Worm (Caenorhabditis elegans) whole organism, early embryonic: ENCODE results near the gene K03A11.1.

Experiments used
- B0310.2 ChIP-seq: sonication (generic microtip); optimal IDR thresholded peaks from 2 replicates; lab custom pipeline; 2016; ENCODE audit warnings: mild to moderate bottlenecking, missing genetic modification characterization, missing compliant biosample characterization
- F13C5.2 ChIP-seq: sonication (generic microtip); optimal IDR thresholded peaks from 2 replicates; lab custom pipeline; 2017; ENCODE audit warnings: mild to moderate bottlenecking, missing genetic modification characterization, inconsistent platforms, missing compliant biosample characterization
- ama-1 ChIP-seq: fragments of 150-350 bp; optimal IDR thresholded peaks from 2 replicates; lab custom pipeline; 2014
- ets-7 ChIP-seq: sonication (generic microtip); optimal IDR thresholded peaks from 2 replicates; lab custom pipeline; 2016; ENCODE audit warnings: missing genotype, missing genetic modification characterization, missing compliant biosample characterization
- flt-1 ChIP-seq: fragments of 200-800 bp; sonication (Bioruptor generic); IDR thresholded peaks from 2 replicates; pipeline ENCODE4 v1.3.6; 2022; ENCODE audit warnings: missing genetic modification characterization, missing compliant biosample characterization
- hmbx-1 ChIP-seq: sonication (generic microtip); optimal IDR thresholded peaks from 2 replicates; lab custom pipeline; 2016; ENCODE audit warnings: mild to moderate bottlenecking, missing genetic modification characterization, missing compliant biosample characterization
- hmg-4 ChIP-seq: fragments of 200-800 bp; sonication (Bioruptor generic); optimal IDR thresholded peaks from 2 replicates; lab custom pipeline; 2018; ENCODE audit warnings: mild to moderate bottlenecking, missing genetic modification characterization, missing compliant biosample characterization
- hnd-1 ChIP-seq: sonication (generic microtip); optimal IDR thresholded peaks from 2 replicates; lab custom pipeline; 2016; ENCODE audit warnings: missing genetic modification characterization, missing compliant biosample characterization
- sea-1 ChIP-seq: fragments of 200-800 bp; sonication (Bioruptor generic); conservative IDR thresholded peaks from 2 replicates; pipeline ENCODE4 v1.3.6; 2022; ENCODE audit warnings: missing genetic modification characterization, missing compliant biosample characterization

- no peak for TF ChIP-seq ama-1 (lab: Kevin White, UChicago)
- no peak for TF ChIP-seq ets-7
- no peak for TF ChIP-seq B0310.2 (tag; lab: Kevin White, UChicago)
- TF ChIP-seq hmbx-1 (tag; lab: Kevin White, UChicago): no peak
- no peak for TF ChIP-seq sea-1 (GFP tag; lab: Robert Waterston, UW)
- no peak for TF ChIP-seq F13C5.2 (tag; lab: Kevin White, UChicago)
- TF ChIP-seq hnd-1: no peak
- no peak for TF ChIP-seq flt-1
- TF ChIP-seq hmg-4 (GFP tag; lab: Kevin White, UChicago): no peak
Measured at ce11 chrX:13034333-13034732, 17.2 kb upstream of the K03A11.1 start.
